Worm (Caenorhabditis elegans) whole organism, L4 larva: Measurements from ENCODE around the gene cyy-1.

Experiments used
- F10B5.3 ChIP-seq: sonication (generic microtip); optimal IDR thresholded peaks from 2 replicates; lab custom pipeline; 2016; ENCODE audit warnings: mild to moderate bottlenecking, missing genetic modification characterization, missing compliant biosample characterization
- F49E8.2 ChIP-seq: sonication (generic microtip); optimal IDR thresholded peaks from 2 replicates; lab custom pipeline; 2016; ENCODE audit warnings: missing compliant biosample characterization, mild to moderate bottlenecking, missing genetic modification characterization, borderline replicate concordance
- T20F7.1 ChIP-seq: fragments of 200-800 bp; sonication (Bioruptor generic); optimal IDR thresholded peaks from 2 replicates; lab custom pipeline; 2018; ENCODE audit warnings: mild to moderate bottlenecking, missing genetic modification characterization, missing compliant biosample characterization
- T26A8.4 ChIP-seq: fragments of 200-800 bp; sonication (Bioruptor generic); IDR thresholded peaks from 2 replicates; pipeline ENCODE4 v1.3.6; 2022; ENCODE audit warnings: missing genetic modification characterization, missing compliant biosample characterization
- Y5F2A.4 ChIP-seq: fragments of 200-800 bp; sonication (Bioruptor generic); optimal IDR thresholded peaks from 2 replicates; lab custom pipeline; 2018; ENCODE audit warnings: mild to moderate bottlenecking, missing genetic modification characterization, missing compliant biosample characterization
- Y75B8A.6 ChIP-seq: fragments of 200-800 bp; sonication (Bioruptor generic); IDR thresholded peaks from 2 replicates; pipeline ENCODE4 v1.3.6; 2022; ENCODE audit warnings: missing genetic modification reagents, missing genetic modification characterization, missing compliant biosample characterization
- ZK337.2 ChIP-seq: fragments of 200-800 bp; sonication (Bioruptor generic); IDR thresholded peaks from 2 replicates; pipeline ENCODE4 v1.3.6; 2022; ENCODE audit warnings: missing genetic modification reagents, missing genetic modification characterization, missing compliant biosample characterization
- ZK546.5 ChIP-seq, 2 experiments: sonication (generic microtip); optimal IDR thresholded peaks; 2 replicates each; lab custom pipeline; 2017; ENCODE audit warnings: missing biosample characterization in 2 of 2, missing genetic modification characterization in 2 of 2
- ama-1 ChIP-seq: fragments of 150-350 bp; optimal IDR thresholded peaks from 2 replicates; lab custom pipeline; 2014; ENCODE audit warnings: inconsistent platforms, mixed read lengths
- ceh-32 ChIP-seq: sonication (generic microtip); optimal IDR thresholded peaks from 2 replicates; lab custom pipeline; 2016; ENCODE audit warnings: mild to moderate bottlenecking, missing genetic modification characterization, missing compliant biosample characterization; ENCODE audit not compliant: poor library complexity
- ceh-44 ChIP-seq: fragments of 200-800 bp; sonication (Bioruptor generic); IDR thresholded peaks from 2 replicates; pipeline ENCODE4 v1.3.6; 2022; ENCODE audit warnings: missing genetic modification reagents, missing genetic modification characterization, missing compliant biosample characterization
- ctbp-1 ChIP-seq: fragments of 200-800 bp; sonication (Bioruptor generic); IDR thresholded peaks from 2 replicates; pipeline ENCODE4 v1.3.6; 2022; ENCODE audit warnings: missing genetic modification reagents, missing genetic modification characterization, missing compliant biosample characterization
- daf-19 ChIP-seq: fragments of 200-800 bp; sonication (Bioruptor generic); conservative IDR thresholded peaks from 2 replicates; pipeline ENCODE4 v1.3.6; 2022; ENCODE audit warnings: missing genetic modification characterization, missing compliant biosample characterization
- dmd-6 ChIP-seq: fragments of 200-800 bp; sonication (Bioruptor generic); IDR thresholded peaks from 2 replicates; pipeline ENCODE4 v1.3.6; 2022; ENCODE audit warnings: missing genetic modification reagents, missing genetic modification characterization, missing compliant biosample characterization
- dmd-8 ChIP-seq: fragments of 200-800 bp; sonication (Bioruptor generic); IDR thresholded peaks from 2 replicates; pipeline ENCODE4 v1.3.6; 2022; ENCODE audit warnings: missing genetic modification characterization, missing compliant biosample characterization
- dve-1 ChIP-seq: sonication (generic microtip); optimal IDR thresholded peaks from 2 replicates; lab custom pipeline; 2017; ENCODE audit warnings: antibody characterized with exemption, mild to moderate bottlenecking, missing genetic modification characterization, missing compliant biosample characterization; ENCODE audit not compliant: insufficient read depth
- egl-27 ChIP-seq: sonication (generic microtip); optimal IDR thresholded peaks from 3 replicates; lab custom pipeline; 2017; ENCODE audit warnings: missing biosample characterization, missing genetic modification reagents, missing genetic modification characterization
- egl-43 ChIP-seq: fragments of 200-800 bp; sonication (Bioruptor generic); IDR thresholded peaks from 2 replicates; pipeline ENCODE4 v1.3.6; 2022; ENCODE audit warnings: missing genetic modification reagents, missing genetic modification characterization, missing compliant biosample characterization
- fos-1 ChIP-seq: fragments of 150-350 bp; optimal IDR thresholded peaks from 2 replicates; lab custom pipeline; 2014; ENCODE audit warnings: missing biosample characterization, missing genetic modification characterization
- gei-8 ChIP-seq: fragments of 200-800 bp; sonication (Bioruptor generic); optimal IDR thresholded peaks from 2 replicates; lab custom pipeline; 2018; ENCODE audit warnings: mild to moderate bottlenecking, missing genetic modification characterization, missing compliant biosample characterization
- hlh-30 ChIP-seq: sonication (generic microtip); optimal IDR thresholded peaks from 2 replicates; lab custom pipeline; 2017; ENCODE audit warnings: antibody characterized with exemption, mild to moderate bottlenecking, missing genetic modification characterization, missing compliant biosample characterization; ENCODE audit not compliant: insufficient read depth
- hmg-1.1 ChIP-seq: fragments of 200-800 bp; sonication (Bioruptor generic); IDR thresholded peaks from 2 replicates; pipeline ENCODE4 v1.3.6; 2022; ENCODE audit warnings: missing genetic modification reagents, missing genetic modification characterization, missing compliant biosample characterization
- jun-1 ChIP-seq: fragments of 150-350 bp; optimal IDR thresholded peaks from 2 replicates; lab custom pipeline; 2014; ENCODE audit warnings: missing biosample characterization, missing genetic modification reagents, missing genetic modification characterization
- lim-7 ChIP-seq: fragments of 200-800 bp; sonication (Bioruptor generic); IDR thresholded peaks from 2 replicates; pipeline ENCODE4 v1.3.6; 2022; ENCODE audit warnings: missing genetic modification characterization, missing compliant biosample characterization
- lin-15B ChIP-seq: fragments of 150-350 bp; sonication (generic microtip); optimal IDR thresholded peaks from 3 replicates; lab custom pipeline; 2014; ENCODE audit warnings: missing biosample characterization, missing genetic modification characterization
- lin-29 ChIP-seq: fragments of 200-800 bp; sonication (Bioruptor generic); IDR thresholded peaks from 2 replicates; pipeline ENCODE4 v1.3.6; 2022; ENCODE audit warnings: missing genetic modification reagents, missing genetic modification characterization, missing compliant biosample characterization
- lin-38 ChIP-seq: fragments of 200-800 bp; sonication (Bioruptor generic); IDR thresholded peaks from 2 replicates; pipeline ENCODE4 v1.3.6; 2022; ENCODE audit warnings: missing genetic modification reagents, missing genetic modification characterization, missing compliant biosample characterization
- lin-39 ChIP-seq: fragments of 150-350 bp; optimal IDR thresholded peaks from 2 replicates; lab custom pipeline; 2014; ENCODE audit warnings: missing biosample characterization, missing genetic modification reagents, missing genetic modification characterization
- lsy-2 ChIP-seq, 2 experiments: fragments of 150-350 bp in 1 of 2; sonication (generic microtip) in 1 of 2; optimal IDR thresholded peaks; 2 replicates each; lab custom pipeline; 2014 to 2017; ENCODE audit warnings: missing biosample characterization in 2 of 2, missing genetic modification characterization in 2 of 2
- madf-9 ChIP-seq: fragments of 200-800 bp; sonication (Bioruptor generic); conservative IDR thresholded peaks from 2 replicates; pipeline ENCODE4 v1.3.6; 2022; ENCODE audit warnings: missing genetic modification reagents, missing genetic modification characterization, missing compliant biosample characterization
- mep-1 ChIP-seq: fragments of 150-350 bp; sonication (generic microtip); optimal IDR thresholded peaks from 3 replicates; lab custom pipeline; 2014; ENCODE audit warnings: missing biosample characterization, missing genetic modification characterization
- mxl-2 ChIP-seq: fragments of 200-800 bp; sonication (Bioruptor generic); conservative IDR thresholded peaks from 2 replicates; pipeline ENCODE4 v1.3.6; 2022; ENCODE audit warnings: missing genetic modification reagents, missing genetic modification characterization, missing compliant biosample characterization
- mxl-3 ChIP-seq: fragments of 200-800 bp; sonication (Bioruptor generic); optimal IDR thresholded peaks from 2 replicates; lab custom pipeline; 2018; ENCODE audit warnings: mild to moderate bottlenecking, missing genetic modification characterization, missing compliant biosample characterization
- nhr-10 ChIP-seq: fragments of 150-350 bp; optimal IDR thresholded peaks from 2 replicates; lab custom pipeline; 2014; ENCODE audit warnings: missing biosample characterization, missing genetic modification characterization
- nhr-11 ChIP-seq: fragments of 150-350 bp; optimal IDR thresholded peaks from 2 replicates; lab custom pipeline; 2014; ENCODE audit warnings: missing biosample characterization, missing genetic modification characterization
- nhr-111 ChIP-seq: fragments of 200-800 bp; sonication (Bioruptor generic); optimal IDR thresholded peaks from 2 replicates; lab custom pipeline; 2018; ENCODE audit warnings: mild to moderate bottlenecking, missing genetic modification characterization, missing compliant biosample characterization
- nhr-41 ChIP-seq: fragments of 200-800 bp; sonication (Bioruptor generic); IDR thresholded peaks from 2 replicates; pipeline ENCODE4 v1.3.6; 2022; ENCODE audit warnings: missing genetic modification reagents, missing genetic modification characterization, missing compliant biosample characterization
- nhr-48 ChIP-seq: sonication (generic microtip); optimal IDR thresholded peaks from 2 replicates; lab custom pipeline; 2016; ENCODE audit warnings: mild to moderate bottlenecking, missing genetic modification characterization, missing compliant biosample characterization
- nhr-76 ChIP-seq: fragments of 150-350 bp; optimal IDR thresholded peaks from 2 replicates; lab custom pipeline; 2014; ENCODE audit warnings: missing biosample characterization, missing genetic modification characterization
- nhr-77 ChIP-seq: fragments of 150-350 bp; optimal IDR thresholded peaks from 2 replicates; lab custom pipeline; 2014; ENCODE audit warnings: missing biosample characterization, missing genetic modification characterization
- php-3 ChIP-seq: fragments of 200-800 bp; sonication (Bioruptor generic); IDR thresholded peaks from 2 replicates; pipeline ENCODE4 v1.3.6; 2022; ENCODE audit warnings: missing genetic modification reagents, missing genetic modification characterization, missing compliant biosample characterization
- pqm-1 ChIP-seq: sonication (generic microtip); optimal IDR thresholded peaks from 2 replicates; lab custom pipeline; 2017; ENCODE audit warnings: missing biosample characterization, missing genetic modification characterization
- rbr-2 ChIP-seq: sonication (generic microtip); optimal IDR thresholded peaks from 2 replicates; lab custom pipeline; 2016; ENCODE audit warnings: missing genotype, missing genetic modification characterization, missing compliant biosample characterization
- saeg-2 ChIP-seq: fragments of 200-800 bp; sonication (Bioruptor generic); IDR thresholded peaks from 2 replicates; pipeline ENCODE4 v1.3.6; 2022; ENCODE audit warnings: missing genetic modification reagents, missing genetic modification characterization, missing compliant biosample characterization
- skn-1 ChIP-seq: fragments of 150-350 bp; optimal IDR thresholded peaks from 2 replicates; lab custom pipeline; 2014; ENCODE audit warnings: missing biosample characterization, missing genetic modification characterization
- snpc-1.2 ChIP-seq: fragments of 200-800 bp; sonication (Bioruptor generic); IDR thresholded peaks from 2 replicates; pipeline ENCODE4 v1.3.6; 2022; ENCODE audit warnings: missing genetic modification reagents, missing genetic modification characterization, missing compliant biosample characterization
- snpc-4 ChIP-seq: fragments of 150-350 bp; optimal IDR thresholded peaks from 2 replicates; lab custom pipeline; 2014; ENCODE audit warnings: missing biosample characterization, missing genetic modification characterization
- unc-62 ChIP-seq, 3 experiments: fragments of 150-350 bp in 1 of 3; sonication (generic microtip); optimal IDR thresholded peaks in 2 of 3; peaks in 1 of 3; 1 replicate in 1 of 3; 2 replicates in 2 of 3; lab custom pipeline; 2014 to 2017; ENCODE audit warnings: missing biosample characterization in 3 of 3, missing genetic modification characterization in 3 of 3, missing genetic modification reagents in 3 of 3, missing genotype in 1 of 3
- vab-7 ChIP-seq: fragments of 200-800 bp; sonication (Bioruptor generic); IDR thresholded peaks from 2 replicates; pipeline ENCODE4 v1.3.6; 2022; ENCODE audit warnings: missing genetic modification reagents, missing genetic modification characterization, missing compliant biosample characterization
- zip-2 ChIP-seq: fragments of 150-350 bp; optimal IDR thresholded peaks from 2 replicates; lab custom pipeline; 2014; ENCODE audit warnings: missing biosample characterization, missing genetic modification characterization
- ztf-11 ChIP-seq: fragments of 150-350 bp; optimal IDR thresholded peaks from 2 replicates; lab custom pipeline; 2014; ENCODE audit warnings: missing biosample characterization, missing genetic modification characterization

Gene cyy-1

DNA sequence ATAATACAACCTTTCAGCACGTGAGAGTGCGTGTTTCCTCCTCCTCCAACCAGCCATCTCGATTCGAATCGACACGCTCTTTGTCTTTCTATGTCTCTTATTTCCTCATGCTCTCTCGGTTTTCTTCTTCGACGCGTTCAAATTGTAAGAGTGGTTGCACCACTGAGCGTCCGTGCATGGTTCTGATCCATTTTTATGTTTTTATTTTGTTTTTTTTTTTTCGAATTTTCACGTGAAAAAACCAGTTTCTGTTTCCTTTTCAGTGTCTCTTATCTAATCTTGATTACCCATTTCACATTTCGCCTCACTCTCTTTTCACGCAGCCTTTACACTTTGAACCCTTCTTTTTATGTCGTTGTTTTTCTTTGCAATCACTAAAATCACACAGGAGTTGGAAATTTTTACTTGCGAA lies 34.8 kb upstream of the cyy-1 start (continued):
- no peak for TF ChIP-seq lin-39 (tag; lab: Kevin White, UChicago)
- no peak for TF ChIP-seq gei-8 (GFP tag; lab: Kevin White, UChicago)
- TF ChIP-seq ZK337.2: no peak
- TF ChIP-seq nhr-11: no peak
- TF ChIP-seq ctbp-1 (GFP tag; lab: Robert Waterston, UW): no peak
- TF ChIP-seq mep-1 (tag; lab: Kevin White, UChicago): peak; percentile 55
- TF ChIP-seq ama-1 (lab: Kevin White, UChicago): no peak
- no peak for TF ChIP-seq nhr-76 (tag; lab: Kevin White, UChicago)
- no peak for TF ChIP-seq egl-27 (tag; lab: Kevin White, UChicago)
- no peak for TF ChIP-seq F10B5.3 (tag; lab: Kevin White, UChicago)
- no peak for TF ChIP-seq ztf-11 (tag; lab: Kevin White, UChicago)
- TF ChIP-seq skn-1: no peak
- TF ChIP-seq hmg-1.1 (GFP tag; lab: Robert Waterston, UW): 0 out of 2 replicates have a peak, but pooled peaks have one; percentile 14
- no peak for TF ChIP-seq nhr-41 (GFP tag; lab: Robert Waterston, UW)
- TF ChIP-seq nhr-77 (tag; lab: Kevin White, UChicago): peak; percentile 6
- TF ChIP-seq jun-1 (tag; lab: Kevin White, UChicago): no peak
- no peak for TF ChIP-seq T26A8.4
- no peak for TF ChIP-seq T20F7.1 (GFP tag; lab: Kevin White, UChicago)
- TF ChIP-seq zip-2 (tag; lab: Kevin White, UChicago): no peak
- TF ChIP-seq madf-9 (GFP tag; lab: Robert Waterston, UW): no peak
- TF ChIP-seq unc-62 (GFP tag; optimal IDR thresholded peaks at IDR 0.05 in 1 of 2; lab: Kevin White, UChicago): no peak
- no peak for TF ChIP-seq unc-62 (tag; optimal IDR thresholded peaks at IDR 0.05; lab: Kevin White, UChicago)
- TF ChIP-seq ceh-44 (GFP tag; lab: Robert Waterston, UW): no peak
- no peak for TF ChIP-seq lin-15B (tag; lab: Kevin White, UChicago)
- TF ChIP-seq mxl-2 (GFP tag; lab: Robert Waterston, UW): no peak
- TF ChIP-seq lin-38 (GFP tag; lab: Robert Waterston, UW): no peak
- no peak for TF ChIP-seq Y5F2A.4 (GFP tag; lab: Kevin White, UChicago)
- no peak for TF ChIP-seq egl-43 (GFP tag; lab: Robert Waterston, UW)
- TF ChIP-seq lsy-2 (tag; optimal IDR thresholded peaks at IDR 0.05; lab: Kevin White, UChicago): peak in 1 of 2 experiments; percentile 37
- no peak for TF ChIP-seq lim-7 (GFP tag; lab: Robert Waterston, UW)
- TF ChIP-seq php-3 (GFP tag; lab: Robert Waterston, UW): peak; percentile 49; the same call in 1 of the 2 replicates
- no peak for TF ChIP-seq ZK546.5 (tag; optimal IDR thresholded peaks at IDR 0.05; lab: Kevin White, UChicago)
- no peak for TF ChIP-seq nhr-111 (GFP tag; lab: Kevin White, UChicago)
- TF ChIP-seq dve-1: peak; percentile 72
- no peak for TF ChIP-seq F49E8.2 (tag; lab: Kevin White, UChicago)
- TF ChIP-seq fos-1 (tag; lab: Kevin White, UChicago): no peak
- no peak for TF ChIP-seq lin-29
- no peak for TF ChIP-seq Y75B8A.6 (GFP tag; lab: Robert Waterston, UW)
- TF ChIP-seq ceh-32: no peak
- no peak for TF ChIP-seq snpc-1.2
- peak; percentile 57; the same call in 1 of the 2 replicates for TF ChIP-seq dmd-6 (GFP tag; lab: Robert Waterston, UW)
- TF ChIP-seq saeg-2: no peak
- no peak for TF ChIP-seq daf-19 (GFP tag; lab: Robert Waterston, UW)
- TF ChIP-seq nhr-48 (tag; lab: Kevin White, UChicago): peak; percentile 36
- TF ChIP-seq mxl-3: no peak
- TF ChIP-seq dmd-8: no peak
- TF ChIP-seq hlh-30 (tag; lab: Kevin White, UChicago): peak; percentile 80
- TF ChIP-seq vab-7 (GFP tag; lab: Robert Waterston, UW): no peak
- TF ChIP-seq snpc-4: no peak
- TF ChIP-seq pqm-1 (tag; lab: Kevin White, UChicago): peak; percentile 14
- TF ChIP-seq nhr-10 (tag; lab: Kevin White, UChicago): no peak
- no peak for TF ChIP-seq rbr-2
